Fruit fly (Drosophila melanogaster) whole organism, embryonic: ENCODE data around the gene Sdic1.

Source experiments
- Bdp1 ChIP-seq: fragments of 200-800 bp; sonication (Bioruptor generic); optimal IDR thresholded peaks from 3 replicates; lab custom pipeline; 2016; ENCODE audit warnings: missing biosample characterization, missing genetic modification characterization
- CG10267 ChIP-seq: fragments of 200-800 bp; sonication (Bioruptor generic); optimal IDR thresholded peaks from 2 replicates; lab custom pipeline; 2018; ENCODE audit warnings: missing biosample characterization, mild to moderate bottlenecking, missing genetic modification characterization, moderate library complexity
- CG10321 ChIP-seq: fragments of 200-800 bp; sonication (Bioruptor generic); IDR thresholded peaks from 2 replicates; pipeline ENCODE4 v1.3.6; 2022; ENCODE audit warnings: missing biosample characterization, missing genetic modification characterization
- CG11247 ChIP-seq: fragments of 200-800 bp; sonication (Bioruptor generic); IDR thresholded peaks from 2 replicates; pipeline ENCODE4 v1.3.6; 2022; ENCODE audit warnings: missing biosample characterization, missing genetic modification characterization
- CG12071 ChIP-seq: fragments of 200-800 bp; sonication (Bioruptor generic); optimal IDR thresholded peaks from 3 replicates; lab custom pipeline; 2018; ENCODE audit warnings: missing biosample characterization, mild to moderate bottlenecking, missing genetic modification characterization
- CG13123 ChIP-seq: fragments of 200-800 bp; sonication (Bioruptor generic); optimal IDR thresholded peaks from 2 replicates; lab custom pipeline; 2016; ENCODE audit warnings: missing biosample characterization, missing genetic modification characterization
- CG14050 ChIP-seq: fragments of 200-800 bp; sonication (Bioruptor generic); IDR thresholded peaks from 3 replicates; pipeline ENCODE4 v1.3.6; 2022; ENCODE audit warnings: missing biosample characterization, missing genetic modification characterization
- CG16863 ChIP-seq: fragments of 200-800 bp; sonication (Bioruptor generic); optimal IDR thresholded peaks from 3 replicates; lab custom pipeline; 2016; ENCODE audit warnings: missing biosample characterization, missing genetic modification characterization
- CG17359 ChIP-seq: fragments of 200-800 bp; sonication (Bioruptor generic); optimal IDR thresholded peaks from 3 replicates; lab custom pipeline; 2018; ENCODE audit warnings: missing biosample characterization, mild to moderate bottlenecking, missing genetic modification characterization, moderate library complexity
- CG18619 ChIP-seq: fragments of 200-800 bp; sonication (Bioruptor generic); optimal IDR thresholded peaks from 3 replicates; lab custom pipeline; 2017; ENCODE audit warnings: missing biosample characterization, mild to moderate bottlenecking, missing genetic modification characterization
- CG3163 ChIP-seq: fragments of 200-800 bp; sonication (Bioruptor generic); optimal IDR thresholded peaks from 3 replicates; lab custom pipeline; 2016; ENCODE audit warnings: missing biosample characterization, missing genetic modification characterization
- CG32767 ChIP-seq: fragments of 200-800 bp; sonication (Bioruptor generic); IDR thresholded peaks from 2 replicates; pipeline ENCODE4 v1.3.6; 2022; ENCODE audit warnings: missing biosample characterization, missing genetic modification characterization
- CG33213 ChIP-seq: fragments of 200-800 bp; sonication (Bioruptor generic); optimal IDR thresholded peaks from 3 replicates; lab custom pipeline; 2016; ENCODE audit warnings: missing biosample characterization, missing genetic modification characterization
- CG33557 ChIP-seq: fragments of 200-800 bp; sonication (Bioruptor generic); optimal IDR thresholded peaks from 2 replicates; lab custom pipeline; 2019; ENCODE audit warnings: missing biosample characterization, mild to moderate bottlenecking, missing genetic modification characterization, moderate library complexity
- CG34422 ChIP-seq: fragments of 200-800 bp; sonication (Bioruptor generic); IDR thresholded peaks from 3 replicates; pipeline ENCODE4 v1.3.6; 2022; ENCODE audit warnings: missing biosample characterization, missing genetic modification characterization
- CG3838 ChIP-seq: fragments of 200-800 bp; sonication (Bioruptor generic); optimal IDR thresholded peaks from 3 replicates; lab custom pipeline; 2016; ENCODE audit warnings: missing biosample characterization, missing genetic modification characterization
- CG4328 ChIP-seq: fragments of 200-800 bp; sonication (Bioruptor generic); optimal IDR thresholded peaks from 3 replicates; lab custom pipeline; 2017; ENCODE audit warnings: missing biosample characterization, missing genetic modification reagents, missing genetic modification characterization
- CG6175 ChIP-seq: fragments of 200-800 bp; sonication (Bioruptor generic); IDR thresholded peaks from 3 replicates; pipeline ENCODE4 v1.3.6; 2022; ENCODE audit warnings: missing biosample characterization, missing genetic modification characterization
- CG9817 ChIP-seq: fragments of 200-800 bp; sonication (Bioruptor generic); optimal IDR thresholded peaks from 2 replicates; lab custom pipeline; 2018; ENCODE audit warnings: missing biosample characterization, mild to moderate bottlenecking, missing genetic modification characterization, moderate library complexity
- CG9932 ChIP-seq: fragments of 200-800 bp; sonication (Bioruptor generic); IDR thresholded peaks from 2 replicates; pipeline ENCODE4 v1.3.6; 2022; ENCODE audit warnings: missing biosample characterization, missing genetic modification characterization
- CkIIα-i1 ChIP-seq: fragments of 200-800 bp; sonication (Bioruptor generic); IDR thresholded peaks from 2 replicates; pipeline ENCODE4 v1.3.6; 2022; ENCODE audit warnings: missing biosample characterization, missing genetic modification characterization
- Dad ChIP-seq: fragments of 200-800 bp; sonication (Bioruptor generic); optimal IDR thresholded peaks from 3 replicates; lab custom pipeline; 2016; ENCODE audit warnings: missing biosample characterization, missing genetic modification characterization
- Doc2 ChIP-seq: fragments of 200-800 bp; sonication (Bioruptor generic); IDR thresholded peaks from 2 replicates; pipeline ENCODE4 v1.3.6; 2022; ENCODE audit warnings: missing biosample characterization, missing genetic modification characterization
- ERR ChIP-seq: fragments of 200-800 bp; sonication (Bioruptor generic); optimal IDR thresholded peaks from 2 replicates; lab custom pipeline; 2016; ENCODE audit warnings: missing biosample characterization, missing genetic modification characterization
- HHEX ChIP-seq: fragments of 200-800 bp; sonication (Bioruptor generic); optimal IDR thresholded peaks from 3 replicates; lab custom pipeline; 2017; ENCODE audit warnings: missing biosample characterization, mild to moderate bottlenecking, missing genetic modification characterization, missing genetic modification reagents
- Hand ChIP-seq: fragments of 200-800 bp; sonication (Bioruptor generic); optimal IDR thresholded peaks from 2 replicates; lab custom pipeline; 2017; ENCODE audit warnings: mild to moderate bottlenecking, missing biosample characterization, missing genetic modification reagents, missing genetic modification characterization
- Mad ChIP-seq: fragments of 200-800 bp; sonication (Bioruptor generic); optimal IDR thresholded peaks from 2 replicates; lab custom pipeline; 2016; ENCODE audit warnings: missing biosample characterization, missing genetic modification characterization
- NfI ChIP-seq: fragments of 200-800 bp; sonication (Bioruptor generic); optimal IDR thresholded peaks from 3 replicates; lab custom pipeline; 2018; ENCODE audit warnings: missing biosample characterization, mild to moderate bottlenecking, missing genetic modification characterization, moderate library complexity
- Ssrp ChIP-seq: fragments of 200-800 bp; sonication (Bioruptor generic); optimal IDR thresholded peaks from 2 replicates; lab custom pipeline; 2018; ENCODE audit warnings: missing biosample characterization, mild to moderate bottlenecking, missing genetic modification characterization, moderate library complexity
- Tbp ChIP-seq: fragments of >200 bp; optimal IDR thresholded peaks from 2 replicates; lab custom pipeline; 2018; ENCODE audit warnings: missing biosample characterization, missing genetic modification characterization
- al ChIP-seq: fragments of 200-800 bp; sonication (Bioruptor generic); IDR thresholded peaks from 2 replicates; pipeline ENCODE4 v1.3.6; 2022; ENCODE audit warnings: missing biosample characterization, missing genetic modification characterization
- ara ChIP-seq: fragments of 200-800 bp; sonication (Bioruptor generic); IDR thresholded peaks from 2 replicates; pipeline ENCODE4 v1.3.6; 2022; ENCODE audit warnings: missing biosample characterization, missing genetic modification characterization
- bab2 ChIP-seq: fragments of 200-800 bp; sonication (Bioruptor generic); optimal IDR thresholded peaks from 2 replicates; lab custom pipeline; 2016; ENCODE audit warnings: missing biosample characterization, missing genetic modification characterization
- corto ChIP-seq: fragments of 200-800 bp; sonication (Bioruptor generic); optimal IDR thresholded peaks from 2 replicates; lab custom pipeline; 2016; ENCODE audit warnings: missing biosample characterization, mild to moderate bottlenecking, missing genetic modification characterization, moderate library complexity
- dan ChIP-seq: fragments of 200-800 bp; sonication (Bioruptor generic); IDR thresholded peaks from 2 replicates; pipeline ENCODE4 v1.3.6; 2022; ENCODE audit warnings: missing biosample characterization, missing genetic modification characterization
- dmrt11E ChIP-seq: fragments of 200-800 bp; sonication (Bioruptor generic); optimal IDR thresholded peaks from 3 replicates; lab custom pipeline; 2018; ENCODE audit warnings: missing biosample characterization, mild to moderate bottlenecking, missing genetic modification characterization, moderate library complexity
- en ChIP-seq: fragments of 200-800 bp; sonication (Bioruptor generic); optimal IDR thresholded peaks from 2 replicates; lab custom pipeline; 2016; ENCODE audit warnings: missing biosample characterization, missing genetic modification characterization
- ind ChIP-seq: fragments of 200-800 bp; sonication (Bioruptor generic); optimal IDR thresholded peaks from 3 replicates; lab custom pipeline; 2016; ENCODE audit warnings: missing biosample characterization, missing genetic modification characterization
- inv ChIP-seq: fragments of 200-800 bp; sonication (Bioruptor generic); IDR thresholded peaks from 2 replicates; pipeline ENCODE4 v1.3.6; 2022; ENCODE audit warnings: missing biosample characterization, missing genetic modification characterization; ENCODE audit not compliant: partially characterized antibody
- knrl ChIP-seq: fragments of 200-800 bp; sonication (Bioruptor generic); IDR thresholded peaks from 3 replicates; pipeline ENCODE4 v1.3.6; 2022; ENCODE audit warnings: missing biosample characterization, missing genetic modification characterization; ENCODE audit not compliant: partially characterized antibody
- lab ChIP-seq: fragments of 200-800 bp; sonication (Bioruptor generic); optimal IDR thresholded peaks from 3 replicates; lab custom pipeline; 2017; ENCODE audit warnings: missing biosample characterization, missing genetic modification characterization, mild to moderate bottlenecking, moderate library complexity, missing genetic modification reagents
- lbe ChIP-seq: fragments of 200-800 bp; sonication (Bioruptor generic); optimal IDR thresholded peaks from 2 replicates; lab custom pipeline; 2016; ENCODE audit warnings: missing biosample characterization, mild to moderate bottlenecking, missing genetic modification characterization
- mld ChIP-seq: fragments of 200-800 bp; sonication (Bioruptor generic); IDR thresholded peaks from 3 replicates; pipeline ENCODE4 v1.3.6; 2022; ENCODE audit warnings: missing biosample characterization, missing genetic modification characterization; ENCODE audit not compliant: partially characterized antibody
- nerfin-1 ChIP-seq: fragments of 200-800 bp; sonication (Bioruptor generic); optimal IDR thresholded peaks from 3 replicates; lab custom pipeline; 2019; ENCODE audit warnings: missing biosample characterization, mild to moderate bottlenecking, missing genetic modification characterization, moderate library complexity
- onecut ChIP-seq: fragments of 200-800 bp; sonication (Bioruptor generic); IDR thresholded peaks from 2 replicates; pipeline ENCODE4 v1.3.6; 2022; ENCODE audit warnings: missing biosample characterization, missing genetic modification characterization
- slou ChIP-seq: fragments of 200-800 bp; sonication (Bioruptor generic); optimal IDR thresholded peaks from 3 replicates; lab custom pipeline; 2016; ENCODE audit warnings: missing biosample characterization, missing genetic modification characterization
- sr ChIP-seq: fragments of 200-800 bp; sonication (Bioruptor generic); IDR thresholded peaks from 3 replicates; pipeline ENCODE4 v1.3.6; 2022; ENCODE audit warnings: missing biosample characterization, missing genetic modification characterization
- unpg ChIP-seq: fragments of 200-800 bp; sonication (Bioruptor generic); optimal IDR thresholded peaks from 3 replicates; lab custom pipeline; 2018; ENCODE audit warnings: missing biosample characterization, mild to moderate bottlenecking, missing genetic modification characterization, moderate library complexity
- vnd ChIP-seq: fragments of 200-800 bp; sonication (Bioruptor generic); IDR thresholded peaks from 3 replicates; pipeline ENCODE4 v1.3.6; 2022; ENCODE audit warnings: missing biosample characterization, missing genetic modification characterization; ENCODE audit not compliant: partially characterized antibody
- wdn ChIP-seq: fragments of 200-800 bp; sonication (Bioruptor generic); IDR thresholded peaks from 2 replicates; pipeline ENCODE4 v1.3.6; 2022; ENCODE audit warnings: missing biosample characterization, missing genetic modification characterization
- wor ChIP-seq: fragments of 200-800 bp; sonication (Bioruptor generic); IDR thresholded peaks from 2 replicates; pipeline ENCODE4 v1.3.6; 2022; ENCODE audit warnings: missing biosample characterization, missing genetic modification characterization

The Sdic1 gene

dm6 chrX:20165773-20166412, 12.5 kb downstream of the Sdic1 start, which contains the start of gene Phf7 (continued):
- peak; percentile 29 for TF ChIP-seq CG10267 (tag; lab: Kevin White, UChicago)
- no peak for TF ChIP-seq CG4328 (GFP tag; lab: Kevin White, UChicago)
- no peak for TF ChIP-seq sr (GFP tag; lab: Robert Waterston, UW)
- TF ChIP-seq mld (GFP tag; lab: Robert Waterston, UW): peak; percentile 65; the same call in 1 of the 3 replicates
- no peak for TF ChIP-seq CG12071 (GFP tag; lab: Kevin White, UChicago)
- TF ChIP-seq en (GFP tag; lab: Kevin White, UChicago): no peak
- no peak for TF ChIP-seq dan (GFP tag; lab: Robert Waterston, UW)
- TF ChIP-seq CG9817 (tag; lab: Kevin White, UChicago): no peak
- peak; percentile 40; the same call in 1 of the 2 replicates for TF ChIP-seq CG9932 (GFP tag; lab: Robert Waterston, UW)
- TF ChIP-seq corto (GFP tag; lab: Kevin White, UChicago): no peak
- TF ChIP-seq CG33213 (GFP tag; lab: Kevin White, UChicago): peak; percentile 52
- TF ChIP-seq wdn (GFP tag; lab: Robert Waterston, UW): no peak
- no peak for TF ChIP-seq CG11247
- TF ChIP-seq CG34422 (GFP tag; lab: Robert Waterston, UW): no peak
- TF ChIP-seq CG3163: no peak
- TF ChIP-seq lbe (GFP tag; lab: Kevin White, UChicago): no peak
- no peak for TF ChIP-seq CG3838 (GFP tag; lab: Kevin White, UChicago)
- no peak for TF ChIP-seq onecut (GFP tag; lab: Robert Waterston, UW)
- no peak for TF ChIP-seq Hand
- no peak for TF ChIP-seq CG13123 (GFP tag; lab: Kevin White, UChicago)
- no peak for TF ChIP-seq Tbp (GFP tag; lab: Kevin White, UChicago)
- TF ChIP-seq HHEX (GFP tag; lab: Kevin White, UChicago): no peak
- no peak for TF ChIP-seq Dad (GFP tag; lab: Kevin White, UChicago)
- TF ChIP-seq dmrt11E (tag; lab: Kevin White, UChicago): no peak
- peak; percentile 77 for TF ChIP-seq vnd (GFP tag; lab: Robert Waterston, UW)
- TF ChIP-seq bab2: no peak
- no peak for TF ChIP-seq Doc2 (GFP tag; lab: Robert Waterston, UW)
- no peak for TF ChIP-seq CkIIα-i1
- TF ChIP-seq CG6175 (GFP tag; lab: Robert Waterston, UW): no peak
- no peak for TF ChIP-seq NfI (GFP tag; lab: Kevin White, UChicago)
- TF ChIP-seq CG14050 (GFP tag; lab: Robert Waterston, UW): no peak
- TF ChIP-seq CG16863 (GFP tag; lab: Kevin White, UChicago): no peak
- no peak for TF ChIP-seq ERR
- TF ChIP-seq Mad (GFP tag; lab: Kevin White, UChicago): no peak
- peak; percentile 81 for TF ChIP-seq knrl (GFP tag; lab: Robert Waterston, UW)
- TF ChIP-seq inv (GFP tag; lab: Robert Waterston, UW): peak; percentile 78
- no peak for TF ChIP-seq CG10321 (GFP tag; lab: Robert Waterston, UW)
- no peak for TF ChIP-seq lab (GFP tag; lab: Kevin White, UChicago)
- TF ChIP-seq Ssrp (tag; lab: Kevin White, UChicago): no peak
- TF ChIP-seq wor (GFP tag; lab: Robert Waterston, UW): no peak
- TF ChIP-seq CG17359 (tag; lab: Kevin White, UChicago): no peak
- no peak for TF ChIP-seq ind (GFP tag; lab: Kevin White, UChicago)
- no peak for TF ChIP-seq CG18619 (GFP tag; lab: Kevin White, UChicago)
- TF ChIP-seq CG33557 (GFP tag; lab: Kevin White, UChicago): no peak
- TF ChIP-seq ara (GFP tag; lab: Robert Waterston, UW): no peak
- TF ChIP-seq CG32767: no peak
- no peak for TF ChIP-seq unpg (GFP tag; lab: Kevin White, UChicago)
- no peak for TF ChIP-seq slou (GFP tag; lab: Kevin White, UChicago)
- TF ChIP-seq nerfin-1 (tag; lab: Kevin White, UChicago): no peak
- no peak for TF ChIP-seq Bdp1 (GFP tag; lab: Kevin White, UChicago)
- no peak for TF ChIP-seq al (GFP tag; lab: Robert Waterston, UW)
